Worm (Caenorhabditis elegans) whole organism, L1 larva: ENCODE results near the gene F09G2.1.

Experiments
- C04F5.9 ChIP-seq: sonication (generic microtip); optimal IDR thresholded peaks from 2 replicates; lab custom pipeline; 2016; ENCODE audit warnings: missing genetic modification characterization, missing compliant biosample characterization
- alr-1 ChIP-seq: fragments of 200-800 bp; sonication (Bioruptor generic); optimal IDR thresholded peaks from 2 replicates; lab custom pipeline; 2018; ENCODE audit warnings: borderline replicate concordance, mild to moderate bottlenecking, missing genetic modification characterization, missing compliant biosample characterization
- aly-2 ChIP-seq: fragments of 150-350 bp; optimal IDR thresholded peaks from 2 replicates; lab custom pipeline; 2014; ENCODE audit warnings: missing biosample characterization, missing genetic modification characterization
- ets-5 ChIP-seq: fragments of 200-800 bp; sonication (Bioruptor generic); IDR thresholded peaks from 2 replicates; pipeline ENCODE4 v1.3.6; 2022; ENCODE audit warnings: missing genetic modification characterization, missing compliant biosample characterization
- lin-39 ChIP-seq: fragments of 150-350 bp; optimal IDR thresholded peaks from 2 replicates; lab custom pipeline; 2014; ENCODE audit warnings: missing biosample characterization, missing genetic modification reagents, missing genetic modification characterization
- nhr-237 ChIP-seq: fragments of 150-350 bp; optimal IDR thresholded peaks from 2 replicates; lab custom pipeline; 2014; ENCODE audit warnings: missing biosample characterization, missing genetic modification characterization
- snpc-4 ChIP-seq: fragments of 150-350 bp; optimal IDR thresholded peaks from 2 replicates; lab custom pipeline; 2014; ENCODE audit warnings: missing biosample characterization, missing genetic modification characterization
- tlp-1 ChIP-seq: fragments of 150-350 bp; optimal IDR thresholded peaks from 2 replicates; lab custom pipeline; 2014; ENCODE audit warnings: missing biosample characterization, missing genetic modification characterization

ce11 chrV:7187295-7187694 lies 12.7 kb upstream of the F09G2.1 start:
- TF ChIP-seq lin-39 (tag; lab: Kevin White, UChicago) (no peak), ets-5 (GFP tag; lab: Robert Waterston, UW) (no peak), alr-1 (tag; lab: Kevin White, UChicago) (no peak), tlp-1 (tag; lab: Kevin White, UChicago) (no peak), aly-2 (tag; lab: Kevin White, UChicago) (no peak), snpc-4 (no peak), nhr-237 (tag; lab: Kevin White, UChicago) (no peak), C04F5.9 (tag; lab: Kevin White, UChicago) (no peak)
